Worm (Caenorhabditis elegans): ENCODE data around the gene ZK218.11.

Gene ZK218.11

ce11 chrV:17108310-17108709 lies at the start of gene ZK218.11:
Gene ZK218.11 (minus strand): TSS chrV:17108410.
- TF ChIP-seq unc-62 (GFP tag; optimal IDR thresholded peaks at IDR 0.05): no peak

- no peak for TF ChIP-seq unc-62 (GFP tag; optimal IDR thresholded peaks at IDR 0.05)
These were observed 48.9 kb upstream of the ZK218.11 start, which contains the start of gene F40D4.13 for ce11 chrV:17157154-17157553. Gene F40D4.13 (minus strand): TSS chrV:17157254.

DNA sequence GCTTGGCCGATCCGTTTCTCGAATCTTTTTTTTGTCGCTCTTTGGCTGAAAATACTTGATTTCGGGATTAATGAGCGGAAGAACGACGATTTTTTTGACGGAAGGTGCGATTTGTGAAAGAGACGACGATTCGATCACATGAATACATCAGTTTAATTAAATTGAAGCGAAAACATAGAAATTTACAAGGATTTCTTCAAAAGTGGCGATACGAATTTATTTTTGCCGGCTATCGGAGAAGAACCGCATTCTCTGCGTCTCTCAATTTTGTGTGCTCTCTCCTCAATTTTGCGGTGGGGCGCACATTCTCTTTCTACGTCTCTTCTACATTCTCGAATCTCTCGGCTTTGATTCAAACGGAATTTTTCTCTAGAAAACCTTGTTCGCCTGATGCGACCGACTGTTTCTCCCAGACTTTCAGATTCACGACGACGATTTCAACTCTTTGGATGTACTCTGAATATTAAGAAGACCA lies 47.2 kb upstream of the ZK218.11 start, which contains the start of gene F40D4.17:
F40D4.17 (minus strand) TSS at position 51 of the 475 bp plus-strand sequence.
- no peak for TF ChIP-seq unc-62 (GFP tag; optimal IDR thresholded peaks at IDR 0.05)

DNA sequence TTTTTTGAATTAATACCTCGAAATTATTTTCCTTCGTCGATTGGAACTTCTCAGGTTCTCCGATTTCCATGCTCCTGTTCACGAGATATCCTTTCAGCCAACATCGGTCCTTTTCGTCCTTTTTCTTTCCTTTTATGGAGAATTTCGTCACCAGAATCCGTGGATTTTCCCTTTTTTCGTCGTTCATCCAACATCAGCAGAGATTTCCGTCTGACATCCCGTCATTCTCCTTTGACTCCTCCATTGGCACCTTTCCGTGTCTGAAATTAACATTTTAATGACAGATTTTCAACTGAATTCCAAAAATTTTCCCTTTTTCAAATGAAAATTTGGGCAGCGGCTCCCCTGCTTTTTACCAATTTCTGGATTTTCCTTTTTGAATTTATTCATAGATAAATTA lies 46.7 kb upstream of the ZK218.11 start:
- no peak for TF ChIP-seq unc-62 (GFP tag; optimal IDR thresholded peaks at IDR 0.05)

ce11 chrV:17151292-17151691 lies 43.1 kb upstream of the ZK218.11 start:
- no peak for TF ChIP-seq unc-62 (GFP tag; optimal IDR thresholded peaks at IDR 0.05)

ce11 chrV:17105483-17105882 lies 2.7 kb downstream of the ZK218.11 start, which contains the start of gene ZK218.7:
Gene ZK218.7 (plus strand): TSS chrV:17105783.
- TF ChIP-seq unc-62 (GFP tag; optimal IDR thresholded peaks at IDR 0.05): no peak

ce11 chrV:17104527-17104926 lies 3.7 kb downstream of the ZK218.11 start, which contains the start of gene nhr-248:
Gene nhr-248 (minus strand): TSS chrV:17104627.
- no peak for TF ChIP-seq unc-62 (GFP tag; optimal IDR thresholded peaks at IDR 0.05)

- TF ChIP-seq unc-62 (GFP tag; optimal IDR thresholded peaks at IDR 0.05): no peak
These were observed 7.4 kb downstream of the ZK218.11 start, which contains the start of gene ZK218.5 for ce11 chrV:17100829-17101228. Gene ZK218.5 (plus strand): TSS chrV:17101129.

ce11 chrV:17098669-17099068 lies 9.5 kb downstream of the ZK218.11 start, which contains the start of the genes ZK218.3 and ZK218.4:
Gene ZK218.3 (minus strand): TSS chrV:17098769.
Gene ZK218.4 (plus strand): TSS chrV:17098854.
- no peak for TF ChIP-seq unc-62 (GFP tag; optimal IDR thresholded peaks at IDR 0.05)

DNA sequence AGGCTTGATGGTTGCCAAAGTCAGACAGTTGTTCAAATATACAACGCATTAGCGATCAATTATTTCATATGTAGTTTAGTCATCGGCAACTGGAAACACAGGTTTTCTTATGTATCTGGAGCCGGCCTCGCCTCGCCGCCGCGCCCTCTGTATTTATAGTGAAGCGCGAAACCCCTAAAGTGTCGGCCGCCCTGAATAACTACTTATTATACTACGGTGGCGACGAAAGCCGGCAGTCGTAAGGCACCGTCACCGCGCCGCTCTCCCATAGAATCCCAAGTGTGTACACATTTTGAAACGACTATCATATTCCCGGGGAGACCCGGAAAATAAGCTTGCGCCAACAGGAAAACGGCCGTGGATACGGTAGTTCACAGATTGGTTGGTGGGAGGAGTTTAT lies 13.6 kb downstream of the ZK218.11 start:
- TF ChIP-seq unc-62 (GFP tag; optimal IDR thresholded peaks at IDR 0.05): no peak

DNA sequence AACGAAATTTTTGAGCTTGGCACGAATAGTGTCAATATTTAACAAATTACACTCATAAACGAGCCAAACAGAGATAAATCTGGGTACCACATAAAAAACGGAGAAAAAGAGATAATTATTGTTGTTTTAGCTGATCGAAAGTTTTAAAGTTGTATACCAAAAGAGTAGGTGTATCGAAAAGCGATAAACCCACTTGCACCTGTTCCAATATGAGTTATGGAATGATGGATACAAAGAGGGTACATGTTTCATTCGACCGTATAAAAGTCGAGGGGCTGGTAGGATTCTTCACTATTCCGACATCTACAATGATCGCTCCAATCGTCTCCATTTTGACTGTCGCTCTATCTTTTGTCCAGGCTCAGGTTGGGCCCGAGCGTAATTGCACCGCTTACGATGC lies 15.9 kb downstream of the ZK218.11 start, which contains the start of gene ZK218.1:
ZK218.1 (plus strand) TSS at position 301 of the 400 bp plus-strand sequence.
- no peak for TF ChIP-seq unc-62 (GFP tag; optimal IDR thresholded peaks at IDR 0.05)

DNA sequence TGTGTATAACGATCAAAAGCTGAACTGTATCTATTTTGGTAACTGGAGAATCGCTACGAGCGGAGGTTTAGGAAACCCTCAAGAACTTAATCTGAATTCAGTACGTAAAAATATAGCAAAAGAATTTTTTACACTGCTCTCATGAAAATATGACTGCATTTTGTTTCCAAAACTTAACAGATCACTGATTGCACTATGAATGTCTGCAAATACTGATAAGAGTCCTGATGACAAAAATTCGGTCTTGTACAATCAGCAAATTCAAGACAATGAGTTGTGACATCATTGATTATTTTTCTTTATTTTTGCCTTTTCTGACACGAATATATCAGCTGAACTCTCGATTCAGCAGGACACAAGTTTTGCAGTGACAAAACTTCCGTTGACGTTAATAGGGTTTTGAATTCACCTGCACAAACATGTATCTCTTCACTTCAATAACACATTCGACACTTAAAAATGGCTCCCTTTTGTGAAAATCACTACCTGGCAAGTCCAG lies 18.2 kb downstream of the ZK218.11 start, which contains the start of gene srh-237:
srh-237 (plus strand) TSS at position 449 of the 499 bp plus-strand sequence.
- no peak for TF ChIP-seq unc-62 (GFP tag; optimal IDR thresholded peaks at IDR 0.05)

DNA sequence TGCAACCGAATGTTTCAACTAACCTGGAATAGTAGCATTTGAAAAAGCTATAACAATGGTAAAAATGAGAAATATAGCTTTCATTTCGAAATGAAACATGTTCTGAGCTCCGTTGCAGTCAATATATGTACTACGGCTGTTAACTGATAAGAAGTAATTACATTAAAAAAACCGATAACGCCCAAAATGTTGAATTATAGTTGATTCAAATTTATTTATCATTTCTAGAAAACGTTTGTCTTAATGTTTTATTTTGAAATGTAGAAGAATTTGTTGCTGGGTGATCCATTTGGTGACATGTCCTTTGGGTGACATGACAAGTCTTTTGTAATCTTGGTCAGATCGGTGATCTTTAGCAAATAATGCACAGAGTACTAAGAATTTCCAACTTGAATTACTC lies 18.9 kb downstream of the ZK218.11 start, which contains the start of gene T05E12.6:
T05E12.6 (minus strand) TSS at position 101 of the 400 bp plus-strand sequence.
- no peak for TF ChIP-seq unc-62 (GFP tag; optimal IDR thresholded peaks at IDR 0.05)

DNA sequence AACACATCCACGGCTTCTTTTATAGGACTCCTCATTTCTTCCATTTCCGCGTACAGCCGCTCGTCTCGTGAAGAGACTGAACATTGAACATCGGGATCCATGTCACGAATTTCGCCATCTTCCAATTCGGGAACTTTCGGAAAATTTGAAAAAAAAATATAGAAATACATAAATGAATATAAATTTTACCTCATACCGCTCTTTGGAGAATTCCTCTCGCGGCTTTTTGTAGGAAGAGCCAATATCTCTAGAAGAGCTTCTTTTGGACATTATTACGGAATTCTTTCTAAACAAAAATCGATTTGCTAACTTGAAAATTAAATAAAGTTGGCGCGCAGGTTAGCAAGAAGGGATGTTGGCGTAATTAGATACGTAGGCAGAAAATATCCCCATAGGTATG lies 25.5 kb downstream of the ZK218.11 start, which contains the start of gene T05E12.9:
T05E12.9 (minus strand) TSS at position 101 of the 400 bp plus-strand sequence.
- TF ChIP-seq unc-62 (GFP tag; optimal IDR thresholded peaks at IDR 0.05): no peak

DNA sequence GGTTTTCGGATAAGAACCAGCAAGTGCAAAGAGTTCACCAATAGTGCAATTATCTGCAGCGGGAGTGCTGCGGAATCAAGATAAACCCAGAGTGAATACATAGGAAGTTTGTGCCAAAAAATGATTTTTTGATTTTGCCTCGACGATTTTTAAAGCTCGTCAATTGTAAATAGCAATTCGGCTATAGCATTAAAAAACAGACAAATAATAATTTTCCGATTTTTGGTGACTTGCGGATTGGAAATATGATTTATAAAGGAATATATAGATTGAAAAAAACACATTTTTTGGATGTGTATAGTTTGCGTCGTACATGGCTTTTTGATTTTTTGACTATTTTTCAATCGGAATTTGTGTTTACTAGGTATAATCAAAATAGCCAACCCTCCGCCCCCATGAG lies 28.4 kb downstream of the ZK218.11 start, which contains the start of gene srw-20:
srw-20 (minus strand) TSS at position 101 of the 400 bp plus-strand sequence.
- TF ChIP-seq unc-62 (GFP tag; optimal IDR thresholded peaks at IDR 0.05): no peak

- no peak for TF ChIP-seq unc-62 (GFP tag; optimal IDR thresholded peaks at IDR 0.05)
These were observed 30.3 kb downstream of the ZK218.11 start, which contains the start of gene T05E12.3 for ce11 chrV:17077889-17078288. Gene T05E12.3 (minus strand): TSS chrV:17077989.

- no peak for TF ChIP-seq unc-62 (GFP tag; optimal IDR thresholded peaks at IDR 0.05)
These were observed 32.3 kb downstream of the ZK218.11 start, which contains the start of gene str-125 for ce11 chrV:17075900-17076299. Gene str-125 (minus strand): TSS chrV:17076000.

All from whole organism, dauer.